Worm (Caenorhabditis elegans): ENCODE measurements around the gene ufl-1.

DNA sequence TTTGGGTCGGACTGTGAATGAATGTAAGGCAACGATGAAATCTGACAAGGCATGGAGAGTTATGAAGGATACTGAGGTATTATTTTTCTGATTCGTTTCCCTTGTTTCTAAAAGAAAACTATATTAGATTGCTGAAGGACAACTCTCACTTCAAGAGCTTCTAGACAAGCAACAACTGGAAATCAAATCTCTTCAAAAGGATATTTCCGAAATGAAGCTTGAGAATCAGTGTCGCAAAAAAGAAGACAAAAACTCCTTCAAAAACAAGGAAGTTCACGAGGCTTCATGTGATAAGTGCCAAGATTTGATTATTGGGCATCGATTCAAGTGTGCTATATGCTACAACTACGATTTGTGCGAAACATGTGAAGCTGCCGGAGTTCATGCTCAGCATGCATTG lies 18.0 kb downstream of the ufl-1 start:
- TF ChIP-seq nhr-237 (tag; optimal IDR thresholded peaks at IDR 0.05) (no peak), mab-5 (tag; optimal IDR thresholded peaks at IDR 0.05) (no peak), hlh-1 (tag; optimal IDR thresholded peaks at IDR 0.05) (no peak), sptf-1 (tag; optimal IDR thresholded peaks at IDR 0.05) (no peak), unc-62 (GFP tag; optimal IDR thresholded peaks at IDR 0.05) (no peak)

Data from whole organism, mixed stage, embryonic.